Fruit fly (Drosophila melanogaster) S2 (cell line): ENCODE data around the gene Hgsnat.

Experiments
- CG8478 ChIP-seq: fragments of >200 bp; optimal IDR thresholded peaks from 2 replicates; lab custom pipeline; 2018
- CTCF ChIP-seq, 2 experiments: fragments of >200 bp; optimal IDR thresholded peaks; 2 replicates each; lab custom pipeline; 2018

DNA sequence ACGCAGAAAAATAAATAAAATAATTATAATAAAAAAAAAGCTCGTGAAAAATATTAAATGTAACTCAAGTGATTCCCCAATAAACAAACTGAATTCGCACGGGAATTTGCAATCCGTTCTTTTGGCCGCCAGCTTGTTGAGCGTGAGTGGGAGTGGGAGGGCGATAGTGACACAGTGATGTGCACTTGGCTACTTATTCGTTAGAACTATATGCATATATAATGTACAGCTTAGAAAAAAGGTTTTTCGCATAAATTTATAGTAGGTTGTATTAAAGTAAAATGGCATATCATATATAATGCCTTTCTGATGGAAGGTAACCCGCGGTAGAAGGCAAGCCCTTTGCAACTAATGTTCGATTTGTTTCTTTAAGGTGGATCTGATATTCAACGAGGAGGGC, 6.2 kb upstream of the Hgsnat start:
- TF ChIP-seq CG8478 (no peak), CTCF (optimal IDR thresholded peaks at IDR 0.05; lab: Kevin White, UChicago) (no peak)
